Fruit fly (Drosophila melanogaster): Measurements from ENCODE around the gene PDZ-GEF.

PDZ-GEF gene

DNA sequence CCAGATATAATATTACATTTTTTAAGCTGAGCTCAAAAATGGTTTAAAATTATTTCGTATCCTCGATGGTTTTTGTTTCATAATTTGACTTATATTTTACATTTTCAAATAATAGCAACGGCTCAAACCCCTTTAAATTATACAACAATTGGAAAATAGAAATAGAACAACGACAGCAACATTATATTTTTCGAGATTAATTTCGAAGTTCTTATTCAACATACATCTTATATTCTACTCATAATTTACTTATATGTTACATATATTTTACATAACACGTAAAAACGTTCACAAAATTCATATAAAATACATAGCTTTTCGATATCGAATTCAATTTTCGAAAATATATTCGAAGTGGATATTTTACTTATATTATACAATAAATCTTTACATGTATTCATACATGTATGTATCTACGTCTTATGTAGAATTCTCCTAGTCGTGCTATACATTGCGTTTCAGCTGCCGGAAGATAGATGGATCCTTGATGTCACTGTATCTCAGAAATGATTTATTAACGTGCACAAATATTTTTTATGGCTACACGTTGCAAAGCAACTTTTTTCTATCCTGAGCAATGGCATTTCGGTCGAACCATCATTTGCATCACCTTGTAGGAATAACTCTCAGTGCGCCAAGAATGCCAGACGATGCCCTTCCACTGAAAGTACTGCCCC lies 33.3 kb downstream of the PDZ-GEF start (continued):
- peak; percentile 36 for TF ChIP-seq CG6813 (GFP tag; optimal IDR thresholded peaks at IDR 0.05)
- peak; percentile 73 for TF ChIP-seq CG3995 (GFP tag; optimal IDR thresholded peaks at IDR 0.05)
- no peak for TF ChIP-seq CG9609 (GFP tag; optimal IDR thresholded peaks at IDR 0.05)
- TF ChIP-seq Awh (GFP tag; IDR thresholded peaks at IDR 0.05), result peak; percentile 60; the same call in 1 of the 2 replicates
- peak; percentile 17 for TF ChIP-seq CG10654 (GFP tag; optimal IDR thresholded peaks at IDR 0.05)
- TF ChIP-seq CrebB (tag; optimal IDR thresholded peaks at IDR 0.05), result no peak
- TF ChIP-seq stc (GFP tag; IDR thresholded peaks at IDR 0.05), result peak; percentile 51; the same call in 1 of the 2 replicates
- peak; percentile 53; the same call in 1 of the 2 replicates for TF ChIP-seq NFAT (GFP tag; IDR thresholded peaks at IDR 0.05)
- TF ChIP-seq CG3163 (GFP tag; optimal IDR thresholded peaks at IDR 0.05), result no peak
- peak; percentile 30 for TF ChIP-seq CG1529 (GFP tag; optimal IDR thresholded peaks at IDR 0.05)
- 0 out of 3 replicates have a peak, but pooled peaks have one; percentile 8 for TF ChIP-seq ken (GFP tag; IDR thresholded peaks at IDR 0.05)
- TF ChIP-seq CG3407 (GFP tag; optimal IDR thresholded peaks at IDR 0.05), result peak; percentile 7
- TF ChIP-seq grau (tag; optimal IDR thresholded peaks at IDR 0.05), result peak; percentile 34
- TF ChIP-seq CG10462 (GFP tag; optimal IDR thresholded peaks at IDR 0.05), result no peak
- peak; percentile 4 for TF ChIP-seq CG10209 (GFP tag; optimal IDR thresholded peaks at IDR 0.05)
- TF ChIP-seq dm (GFP tag; optimal IDR thresholded peaks at IDR 0.05), result no peak
- TF ChIP-seq CG12071 (GFP tag; optimal IDR thresholded peaks at IDR 0.05), result peak; percentile 24
- peak; percentile 63 for TF ChIP-seq CG4424 (GFP tag; optimal IDR thresholded peaks at IDR 0.05)
- peak; percentile 53 for TF ChIP-seq CG15696 (tag; optimal IDR thresholded peaks at IDR 0.05)
- peak; percentile 62 for TF ChIP-seq CG14710 (tag; optimal IDR thresholded peaks at IDR 0.05)
- TF ChIP-seq CG11247 (GFP tag; IDR thresholded peaks at IDR 0.05), result peak; percentile 39; the same call in 1 of the 2 replicates
- TF ChIP-seq az2 (GFP tag; optimal IDR thresholded peaks at IDR 0.05), result peak; percentile 48
- peak; percentile 58 for TF ChIP-seq Meics (GFP tag; optimal IDR thresholded peaks at IDR 0.05)
- TF ChIP-seq jigr1 (GFP tag; IDR thresholded peaks at IDR 0.05), result no peak
- peak; percentile 61; the same call in 1 of the 2 replicates for TF ChIP-seq CG32532 (GFP tag; IDR thresholded peaks at IDR 0.05)
- TF ChIP-seq Xbp1 (GFP tag; optimal IDR thresholded peaks at IDR 0.05), result peak; percentile 54
- no peak for TF ChIP-seq schlank (tag; optimal IDR thresholded peaks at IDR 0.05)
- peak; percentile 33 for TF ChIP-seq CG6254 (GFP tag; optimal IDR thresholded peaks at IDR 0.05)
- no peak for TF ChIP-seq Spps (tag; optimal IDR thresholded peaks at IDR 0.05)
- TF ChIP-seq en (GFP tag; optimal IDR thresholded peaks at IDR 0.05), result peak; percentile 43
- TF ChIP-seq unpg (GFP tag; optimal IDR thresholded peaks at IDR 0.05), result peak; percentile 34
- 0 out of 2 replicates have a peak, but pooled peaks have one; percentile 28 for TF ChIP-seq Oaz (GFP tag; IDR thresholded peaks at IDR 0.05)
- TF ChIP-seq z (GFP tag; IDR thresholded peaks at IDR 0.05), result no peak
- TF ChIP-seq CG13296 (GFP tag; optimal IDR thresholded peaks at IDR 0.05), result peak; percentile 33
- peak in 1 of 2 experiments; percentile 45 for TF ChIP-seq Hr51 (GFP tag; optimal IDR thresholded peaks at IDR 0.05)
- TF ChIP-seq lola (GFP tag; optimal IDR thresholded peaks at IDR 0.05), result peak in 1 of 3 experiments; percentile 15
- peak; percentile 56 for TF ChIP-seq HmgZ (tag; optimal IDR thresholded peaks at IDR 0.05)
- TF ChIP-seq corto (GFP tag; optimal IDR thresholded peaks at IDR 0.05), result no peak
- 0 out of 2 replicates have a peak, but pooled peaks have one; percentile 6 for TF ChIP-seq wdn (GFP tag; IDR thresholded peaks at IDR 0.05)
- peak; percentile 32 for TF ChIP-seq dmrt99B (tag; optimal IDR thresholded peaks at IDR 0.05)
- TF ChIP-seq fd96Cb (tag; optimal IDR thresholded peaks at IDR 0.05), result peak; percentile 37
- peak in 1 of 2 experiments; percentile 28 for TF ChIP-seq Pdp1 (GFP tag; optimal IDR thresholded peaks at IDR 0.05)
- TF ChIP-seq ase (GFP tag; IDR thresholded peaks at IDR 0.05), result peak; percentile 72; the same call in 2 of the 3 replicates
- peak; percentile 10 for TF ChIP-seq CG6654 (GFP tag; optimal IDR thresholded peaks at IDR 0.05)
- peak; percentile 17 for TF ChIP-seq CG13424 (tag; optimal IDR thresholded peaks at IDR 0.05)
- peak; percentile 52 for TF ChIP-seq CG18599 (GFP tag; optimal IDR thresholded peaks at IDR 0.05)
- TF ChIP-seq Optix (GFP tag; IDR thresholded peaks at IDR 0.05), result 0 out of 3 replicates have a peak, but pooled peaks have one; percentile 40
- TF ChIP-seq Rfx (GFP tag; IDR thresholded peaks at IDR 0.05), result peak; percentile 67

Measured in whole organism, embryonic.